Worm (Caenorhabditis elegans) whole organism, young adult: Measurements from ENCODE around the gene rhgf-2.

ENCODE experiments used
- B0261.1 ChIP-seq: sonication (generic microtip); optimal IDR thresholded peaks from 2 replicates; lab custom pipeline; 2016; ENCODE audit warnings: mild to moderate bottlenecking, missing genetic modification characterization, moderate library complexity, missing compliant biosample characterization
- D2030.7 ChIP-seq: fragments of 200-800 bp; sonication (Bioruptor generic); IDR thresholded peaks from 2 replicates; pipeline ENCODE4 v1.3.6; 2022; ENCODE audit warnings: missing genetic modification reagents, missing genetic modification characterization, missing compliant biosample characterization
- F10E7.11 ChIP-seq: sonication (generic microtip); optimal IDR thresholded peaks from 2 replicates; lab custom pipeline; 2017; ENCODE audit warnings: mild to moderate bottlenecking, missing genetic modification characterization, moderate library complexity, missing compliant biosample characterization
- cebp-1 ChIP-seq, 2 experiments: fragments of 200-800 bp in 1 of 2; sonication (Bioruptor generic) in 1 of 2; sonication (generic microtip) in 1 of 2; IDR thresholded peaks in 1 of 2; optimal IDR thresholded peaks in 1 of 2; 2 replicates each; pipeline versions ENCODE4 v1.3.6 to Lab custom; 2017 to 2022; ENCODE audit warnings: missing compliant biosample characterization in 2 of 2, missing genetic modification characterization in 2 of 2, mild to moderate bottlenecking in 1 of 2, missing genetic modification reagents in 1 of 2, moderate library complexity in 1 of 2
- ceh-100 ChIP-seq: fragments of 200-800 bp; sonication (Bioruptor generic); IDR thresholded peaks from 2 replicates; pipeline ENCODE4 v1.3.6; 2022; ENCODE audit warnings: missing genetic modification reagents, missing genetic modification characterization, missing compliant biosample characterization
- lin-40 ChIP-seq: sonication (generic microtip); optimal IDR thresholded peaks from 2 replicates; lab custom pipeline; 2016; ENCODE audit warnings: missing genetic modification characterization, mild to moderate bottlenecking, missing compliant biosample characterization, missing genotype, missing genetic modification reagents
- madf-3 ChIP-seq: fragments of 200-800 bp; sonication (Bioruptor generic); IDR thresholded peaks from 2 replicates; pipeline ENCODE4 v1.3.6; 2022; ENCODE audit warnings: missing genetic modification reagents, missing genetic modification characterization, missing compliant biosample characterization
- nfya-1 ChIP-seq: sonication (generic microtip); optimal IDR thresholded peaks from 2 replicates; lab custom pipeline; 2017; ENCODE audit warnings: antibody characterized with exemption, missing compliant biosample characterization, missing genetic modification characterization, borderline replicate concordance; ENCODE audit not compliant: insufficient read depth
- snpc-4 ChIP-seq, 5 experiments: fragments of 150-350 bp in 1 of 5; sonication (generic microtip) in 4 of 5; optimal IDR thresholded peaks; 2 replicates each; lab custom pipeline; 2014 to 2018; ENCODE audit warnings: missing genetic modification characterization in 5 of 5, missing biosample characterization in 3 of 5, antibody characterized with exemption in 2 of 5, mild to moderate bottlenecking in 2 of 5, missing compliant biosample characterization in 2 of 5, missing genotype in 2 of 5, moderate library complexity in 2 of 5, missing genetic modification reagents in 1 of 5
- somi-1 ChIP-seq: fragments of 200-800 bp; sonication (Bioruptor generic); optimal IDR thresholded peaks from 2 replicates; lab custom pipeline; 2018; ENCODE audit warnings: mild to moderate bottlenecking, missing genetic modification characterization, missing compliant biosample characterization
- unc-62 ChIP-seq: fragments of 150-350 bp; optimal IDR thresholded peaks from 2 replicates; lab custom pipeline; 2014; ENCODE audit warnings: missing biosample characterization, missing genetic modification reagents, missing genetic modification characterization
- zfh-2 ChIP-seq: fragments of 200-800 bp; sonication (Bioruptor generic); conservative IDR thresholded peaks from 2 replicates; pipeline ENCODE4 v1.3.6; 2022; ENCODE audit warnings: missing genetic modification reagents, missing genetic modification characterization, missing compliant biosample characterization
- ztf-18 ChIP-seq: sonication (generic microtip); optimal IDR thresholded peaks from 2 replicates; lab custom pipeline; 2016; ENCODE audit warnings: missing genotype, mild to moderate bottlenecking, missing genetic modification characterization, missing compliant biosample characterization

- no peak for TF ChIP-seq cebp-1 (GFP tag; IDR thresholded peaks at IDR 0.05; lab: Robert Waterston, UW)
- no peak for TF ChIP-seq cebp-1 (tag; optimal IDR thresholded peaks at IDR 0.05; lab: Kevin White, UChicago)
- no peak for TF ChIP-seq zfh-2 (GFP tag; lab: Robert Waterston, UW)
- no peak for TF ChIP-seq ztf-18 (tag; lab: Kevin White, UChicago)
- no peak for TF ChIP-seq ceh-100 (GFP tag; lab: Robert Waterston, UW)
- no peak for TF ChIP-seq lin-40
- no peak for TF ChIP-seq somi-1
- no peak for TF ChIP-seq snpc-4 (GFP tag; optimal IDR thresholded peaks at IDR 0.05; lab: Kevin White, UChicago)
- TF ChIP-seq snpc-4 (tag; optimal IDR thresholded peaks at IDR 0.05; lab: Kevin White, UChicago): no peak
- TF ChIP-seq D2030.7 (GFP tag; lab: Robert Waterston, UW): no peak
- TF ChIP-seq B0261.1 (tag; lab: Kevin White, UChicago): no peak
- TF ChIP-seq unc-62 (GFP tag; lab: Kevin White, UChicago): no peak
- TF ChIP-seq nfya-1 (tag; lab: Kevin White, UChicago): no peak
- TF ChIP-seq madf-3: no peak
- no peak for TF ChIP-seq F10E7.11
Observed at ce11 chrII:4081891-4082290, 18.7 kb upstream of the rhgf-2 start.
